Fruit fly (Drosophila melanogaster): ENCODE results near the gene gro.

DNA sequence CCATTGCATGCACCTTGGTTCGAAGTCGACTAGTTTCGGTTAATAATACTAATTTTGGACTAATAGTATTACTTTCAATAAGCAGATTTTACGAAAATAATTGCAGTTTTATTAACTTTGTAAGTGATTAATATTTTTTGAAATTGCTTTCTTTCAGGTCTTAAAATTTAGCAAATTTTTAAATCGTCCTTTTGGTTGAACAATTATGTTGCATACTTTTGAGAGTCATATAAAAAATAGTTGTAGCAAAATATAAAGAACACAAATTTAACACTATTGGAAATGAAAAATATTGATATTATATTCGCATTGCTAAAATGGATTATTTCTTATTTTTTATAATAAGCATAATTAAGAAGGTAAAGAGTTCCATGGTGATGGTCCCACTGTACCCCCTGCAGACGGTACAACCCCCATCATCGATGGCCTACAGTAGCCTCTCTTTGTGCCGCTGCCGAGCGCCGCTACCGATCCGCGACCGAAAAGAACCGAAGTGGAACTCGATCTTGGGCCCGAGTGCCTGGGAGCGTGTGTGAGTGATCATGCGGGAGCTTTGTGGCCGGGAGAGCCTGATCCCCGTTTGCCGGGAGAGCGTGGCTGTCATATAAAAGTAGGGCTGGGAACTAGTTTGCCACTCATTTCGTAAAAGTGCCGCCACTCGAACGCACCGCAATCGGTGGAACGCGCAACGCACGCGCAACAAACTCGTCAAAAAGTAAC lies 20.2 kb upstream of the gro start:
- TF ChIP-seq kay (GFP tag; ENCODE audit: borderline replicate concordance) (no peak), CG14711 (tag; optimal IDR thresholded peaks at IDR 0.05) (peak; percentile 44), CG12768 (GFP tag; optimal IDR thresholded peaks at IDR 0.05) (peak; percentile 53), CG7101 (tag; optimal IDR thresholded peaks at IDR 0.05) (peak; percentile 64), ovo (GFP tag; optimal IDR thresholded peaks at IDR 0.05) (no peak), CG7045 (GFP tag; optimal IDR thresholded peaks at IDR 0.05) (peak; percentile 82), Crg-1 (GFP tag; optimal IDR thresholded peaks at IDR 0.05) (peak; percentile 40), pad (GFP tag; optimal IDR thresholded peaks at IDR 0.05) (peak; percentile 60), cnc (optimal IDR thresholded peaks at IDR 0.05) (no peak), toe (GFP tag; optimal IDR thresholded peaks at IDR 0.05) (peak; percentile 43), CG1620 (GFP tag; optimal IDR thresholded peaks at IDR 0.05) (peak; percentile 12), cic (GFP tag; optimal IDR thresholded peaks at IDR 0.05) (no peak), Hr96 (GFP tag; optimal IDR thresholded peaks at IDR 0.05) (peak; percentile 42), CG11617 (GFP tag; optimal IDR thresholded peaks at IDR 0.05) (peak; percentile 81)

All from whole organism, adult.